Worm (Caenorhabditis elegans) whole organism, late embryonic: ENCODE results near the gene dhcr-7.

Experiments used
- C08G9.2 ChIP-seq: sonication (generic microtip); optimal IDR thresholded peaks from 2 replicates; lab custom pipeline; 2016; ENCODE audit warnings: mild to moderate bottlenecking, missing genetic modification characterization, moderate library complexity, missing compliant biosample characterization
- C38D4.7 ChIP-seq: fragments of 200-800 bp; sonication (Bioruptor generic); optimal IDR thresholded peaks from 2 replicates; lab custom pipeline; 2018; ENCODE audit warnings: mild to moderate bottlenecking, missing genetic modification characterization, moderate library complexity, missing compliant biosample characterization
- F13H6.1 ChIP-seq: sonication (generic microtip); optimal IDR thresholded peaks from 2 replicates; lab custom pipeline; 2016; ENCODE audit warnings: missing genetic modification characterization, missing compliant biosample characterization
- K02D7.2 ChIP-seq: sonication (generic microtip); optimal IDR thresholded peaks from 2 replicates; lab custom pipeline; 2017; ENCODE audit warnings: mild to moderate bottlenecking, missing genetic modification characterization, missing compliant biosample characterization
- ceh-14 ChIP-seq: sonication (generic microtip); optimal IDR thresholded peaks from 2 replicates; lab custom pipeline; 2016; ENCODE audit warnings: missing genotype, missing genetic modification characterization, missing compliant biosample characterization
- ceh-22 ChIP-seq: sonication (generic microtip); optimal IDR thresholded peaks from 2 replicates; lab custom pipeline; 2017; ENCODE audit warnings: missing biosample characterization, missing genetic modification characterization
- ceh-24 ChIP-seq: sonication (generic microtip); optimal IDR thresholded peaks from 2 replicates; lab custom pipeline; 2016; ENCODE audit warnings: mild to moderate bottlenecking, missing genetic modification characterization, missing compliant biosample characterization
- ceh-30 ChIP-seq: fragments of 150-350 bp; optimal IDR thresholded peaks from 2 replicates; lab custom pipeline; 2014; ENCODE audit warnings: missing biosample characterization, missing genetic modification characterization
- ceh-31 ChIP-seq: sonication (generic microtip); optimal IDR thresholded peaks from 2 replicates; lab custom pipeline; 2016; ENCODE audit warnings: missing genetic modification characterization, missing compliant biosample characterization
- ceh-6 ChIP-seq: fragments of 200-800 bp; sonication (Bioruptor generic); optimal IDR thresholded peaks from 2 replicates; lab custom pipeline; 2018; ENCODE audit warnings: mild to moderate bottlenecking, missing genetic modification characterization, missing compliant biosample characterization
- ceh-9 ChIP-seq: sonication (generic microtip); optimal IDR thresholded peaks from 2 replicates; lab custom pipeline; 2016; ENCODE audit warnings: mild to moderate bottlenecking, missing genetic modification characterization, inconsistent platforms, missing compliant biosample characterization
- elt-2 ChIP-seq: sonication (generic microtip); optimal IDR thresholded peaks from 2 replicates; lab custom pipeline; 2016; ENCODE audit warnings: missing genetic modification reagents, missing genetic modification characterization, missing compliant biosample characterization
- ets-4 ChIP-seq: sonication (generic microtip); optimal IDR thresholded peaks from 2 replicates; lab custom pipeline; 2016; ENCODE audit warnings: missing genetic modification characterization, missing compliant biosample characterization
- eyg-1 ChIP-seq: sonication (generic microtip); optimal IDR thresholded peaks from 2 replicates; lab custom pipeline; 2016; ENCODE audit warnings: missing genotype, missing genetic modification characterization, missing compliant biosample characterization
- fax-1 ChIP-seq: sonication (generic microtip); optimal IDR thresholded peaks from 2 replicates; lab custom pipeline; 2016; ENCODE audit warnings: missing genotype, missing genetic modification characterization, missing compliant biosample characterization
- fkh-10 ChIP-seq: fragments of 150-350 bp; optimal IDR thresholded peaks from 2 replicates; lab custom pipeline; 2014; ENCODE audit warnings: missing biosample characterization, missing genetic modification reagents, missing genetic modification characterization
- fkh-6 ChIP-seq: sonication (generic microtip); optimal IDR thresholded peaks from 2 replicates; lab custom pipeline; 2016; ENCODE audit warnings: missing genetic modification characterization, missing compliant biosample characterization
- hlh-15 ChIP-seq: sonication (generic microtip); optimal IDR thresholded peaks from 2 replicates; lab custom pipeline; 2016; ENCODE audit warnings: missing genetic modification characterization, missing compliant biosample characterization
- hlh-6 ChIP-seq: sonication (generic microtip); optimal IDR thresholded peaks from 2 replicates; lab custom pipeline; 2016; ENCODE audit warnings: missing genotype, missing genetic modification characterization, missing compliant biosample characterization
- hlh-8 ChIP-seq: sonication (generic microtip); optimal IDR thresholded peaks from 2 replicates; lab custom pipeline; 2016; ENCODE audit warnings: missing genotype, missing genetic modification characterization, missing compliant biosample characterization
- mec-3 ChIP-seq: sonication (generic microtip); optimal IDR thresholded peaks from 2 replicates; lab custom pipeline; 2016; ENCODE audit warnings: borderline replicate concordance, missing genetic modification characterization, missing compliant biosample characterization
- nhr-11 ChIP-seq: fragments of 150-350 bp; optimal IDR thresholded peaks from 2 replicates; lab custom pipeline; 2014; ENCODE audit warnings: missing biosample characterization, missing genetic modification characterization
- pag-3 ChIP-seq: sonication (generic microtip); optimal IDR thresholded peaks from 2 replicates; lab custom pipeline; 2016; ENCODE audit warnings: missing compliant biosample characterization, missing genetic modification characterization, borderline replicate concordance
- pat-9 ChIP-seq: fragments of 200-800 bp; sonication (Bioruptor generic); optimal IDR thresholded peaks from 2 replicates; lab custom pipeline; 2018; ENCODE audit warnings: mild to moderate bottlenecking, missing genetic modification characterization, moderate library complexity, missing compliant biosample characterization
- pha-2 ChIP-seq: sonication (generic microtip); optimal IDR thresholded peaks from 2 replicates; lab custom pipeline; 2017; ENCODE audit warnings: mild to moderate bottlenecking, missing genetic modification characterization, missing compliant biosample characterization
- pha-4 ChIP-seq: fragments of 150-350 bp; optimal IDR thresholded peaks from 2 replicates; lab custom pipeline; 2018; ENCODE audit warnings: missing biosample characterization, missing genetic modification reagents, missing genetic modification characterization
- pqm-1 ChIP-seq: sonication (generic microtip); optimal IDR thresholded peaks from 2 replicates; lab custom pipeline; 2016; ENCODE audit warnings: missing genetic modification characterization, missing compliant biosample characterization
- ref-2 ChIP-seq: sonication (generic microtip); optimal IDR thresholded peaks from 2 replicates; lab custom pipeline; 2016; ENCODE audit warnings: missing genetic modification characterization, missing compliant biosample characterization
- rnt-1 ChIP-seq: sonication (generic microtip); optimal IDR thresholded peaks from 2 replicates; lab custom pipeline; 2016; ENCODE audit warnings: missing genetic modification characterization, missing compliant biosample characterization
- sdc-2 ChIP-seq: sonication (generic microtip); optimal IDR thresholded peaks from 2 replicates; lab custom pipeline; 2016; ENCODE audit warnings: missing genotype, missing genetic modification characterization, missing compliant biosample characterization
- sox-4 ChIP-seq: sonication (generic microtip); optimal IDR thresholded peaks from 2 replicates; lab custom pipeline; 2017; ENCODE audit warnings: mild to moderate bottlenecking, missing genetic modification characterization, inconsistent platforms, missing compliant biosample characterization
- tbx-7 ChIP-seq: sonication (generic microtip); optimal IDR thresholded peaks from 2 replicates; lab custom pipeline; 2016; ENCODE audit warnings: missing genotype, missing genetic modification characterization, missing compliant biosample characterization
- ttx-3 ChIP-seq: sonication (generic microtip); optimal IDR thresholded peaks from 2 replicates; lab custom pipeline; 2016; ENCODE audit warnings: missing genetic modification reagents, missing genetic modification characterization, missing compliant biosample characterization
- unc-3 ChIP-seq, 2 experiments: fragments of 200-800 bp in 1 of 2; sonication (Bioruptor generic) in 1 of 2; sonication (generic microtip) in 1 of 2; conservative IDR thresholded peaks in 1 of 2; optimal IDR thresholded peaks in 1 of 2; 2 replicates each; pipeline versions ENCODE4 v1.3.6 to Lab custom; 2016 to 2022; ENCODE audit warnings: missing compliant biosample characterization in 2 of 2, missing genetic modification characterization in 2 of 2, missing genetic modification reagents in 1 of 2
- unc-42 ChIP-seq: sonication (generic microtip); optimal IDR thresholded peaks from 2 replicates; lab custom pipeline; 2016; ENCODE audit warnings: missing genotype, missing genetic modification characterization, missing compliant biosample characterization
- unc-55 ChIP-seq: sonication (generic microtip); optimal IDR thresholded peaks from 2 replicates; lab custom pipeline; 2017; ENCODE audit warnings: missing biosample characterization, missing genetic modification reagents, missing genetic modification characterization
- ztf-16 ChIP-seq: sonication (generic microtip); optimal IDR thresholded peaks from 2 replicates; lab custom pipeline; 2017; ENCODE audit warnings: missing genetic modification characterization, missing compliant biosample characterization

The dhcr-7 gene

DNA sequence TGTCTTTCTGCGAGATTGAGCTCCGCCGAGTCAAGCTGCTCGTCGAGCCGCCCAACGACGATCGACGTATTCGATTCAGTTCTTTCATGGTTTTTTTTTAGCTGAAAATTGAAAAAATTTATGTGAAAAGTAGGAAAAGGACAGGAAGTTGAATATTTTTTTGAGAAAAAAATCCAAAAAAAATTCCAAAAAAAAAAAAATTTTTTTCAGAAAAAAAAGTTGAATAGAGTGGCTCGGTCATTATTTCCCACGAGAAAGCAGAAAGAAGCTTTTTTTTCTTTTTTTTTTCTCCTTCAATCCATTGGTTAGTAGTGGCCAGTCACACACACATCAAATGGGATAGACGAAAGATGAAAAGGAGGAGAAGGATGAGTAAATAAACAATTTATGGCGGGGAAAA, at the start of gene dhcr-7:
TSS of gene dhcr-7 (minus strand) at position 101 of the 400 bp plus-strand sequence.
- TF ChIP-seq unc-55 (GFP tag; lab: Kevin White, UChicago) (no peak), pha-4 (tag; lab: Kevin White, UChicago) (no peak), ttx-3 (tag; lab: Kevin White, UChicago) (no peak), hlh-6 (no peak), ceh-14 (no peak), ceh-24 (tag; lab: Kevin White, UChicago) (no peak), unc-3 (GFP tag; conservative IDR thresholded peaks at IDR 0.05; lab: Robert Waterston, UW) (no peak), unc-3 (tag; optimal IDR thresholded peaks at IDR 0.05; lab: Kevin White, UChicago) (no peak), C38D4.7 (GFP tag; lab: Kevin White, UChicago) (no peak), fax-1 (tag; lab: Kevin White, UChicago) (no peak), ceh-30 (tag; lab: Kevin White, UChicago) (no peak), rnt-1 (tag; lab: Kevin White, UChicago) (no peak), F13H6.1 (tag; lab: Kevin White, UChicago) (no peak), pqm-1 (no peak), eyg-1 (no peak), ceh-31 (tag; lab: Kevin White, UChicago) (no peak)

DNA sequence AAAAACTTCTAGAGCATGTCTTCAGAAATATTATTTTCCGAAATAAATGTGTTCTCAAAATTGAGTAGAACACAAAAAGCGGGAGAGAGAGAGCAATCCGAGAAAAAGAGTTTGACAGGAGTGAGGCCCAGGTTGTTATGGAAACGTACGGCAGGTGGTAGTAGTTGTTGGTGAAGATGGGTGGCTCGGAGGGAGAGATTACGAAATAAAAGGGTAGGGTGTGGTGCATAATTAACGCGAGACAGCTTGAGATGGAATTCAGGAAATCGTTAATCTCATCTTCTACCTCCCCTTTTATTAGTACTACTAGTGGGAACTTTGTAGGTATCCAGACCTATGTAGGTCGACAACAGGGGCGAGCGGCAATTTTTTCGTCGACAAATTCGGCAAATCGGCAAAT, 48.9 kb upstream of the dhcr-7 start, which contains the start of gene famh-161:
TSS of gene famh-161 (minus strand) at position 101 of the 400 bp plus-strand sequence.
- TF ChIP-seq ztf-16 (no peak), ceh-31 (tag; lab: Kevin White, UChicago) (no peak), ceh-30 (tag; lab: Kevin White, UChicago) (no peak), fkh-10 (GFP tag; lab: Kevin White, UChicago) (no peak), hlh-15 (tag; lab: Kevin White, UChicago) (no peak), ets-4 (tag; lab: Kevin White, UChicago) (no peak), mec-3 (tag; lab: Kevin White, UChicago) (no peak), elt-2 (no peak), K02D7.2 (tag; lab: Kevin White, UChicago) (no peak), eyg-1 (no peak), fax-1 (tag; lab: Kevin White, UChicago) (no peak), nhr-11 (tag; lab: Kevin White, UChicago) (no peak), pat-9 (tag; lab: Kevin White, UChicago) (no peak), ceh-24 (tag; lab: Kevin White, UChicago) (no peak), pha-2 (tag; lab: Kevin White, UChicago) (no peak)

DNA sequence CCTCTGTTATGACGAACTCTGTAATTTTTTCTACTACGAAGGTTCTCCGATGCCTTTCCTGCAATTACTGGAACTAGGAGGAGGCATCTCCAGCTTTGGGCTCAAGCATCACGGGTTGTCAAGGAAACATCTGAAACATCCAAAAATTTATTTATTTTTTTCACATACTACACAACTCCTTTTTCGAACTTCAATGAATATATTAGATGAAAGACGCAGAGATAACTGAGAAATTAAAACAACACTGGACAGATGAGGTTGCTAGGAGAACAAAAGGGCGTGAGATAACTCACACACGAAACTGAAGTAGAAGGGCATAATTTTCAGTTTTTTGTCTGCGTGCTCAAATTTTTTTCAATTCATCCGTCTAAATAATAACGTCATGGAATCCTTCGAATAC, 42.3 kb upstream of the dhcr-7 start, which contains the start of gene Y38H6C.13:
TSS of gene Y38H6C.13 (plus strand) at position 301 of the 400 bp plus-strand sequence.
- TF ChIP-seq hlh-15 (tag; lab: Kevin White, UChicago) (no peak), unc-42 (no peak), pag-3 (tag; lab: Kevin White, UChicago) (no peak), K02D7.2 (tag; lab: Kevin White, UChicago) (no peak), pha-2 (tag; lab: Kevin White, UChicago) (no peak)
- TF ChIP-seq, all 69 proteins: peak for 0

DNA sequence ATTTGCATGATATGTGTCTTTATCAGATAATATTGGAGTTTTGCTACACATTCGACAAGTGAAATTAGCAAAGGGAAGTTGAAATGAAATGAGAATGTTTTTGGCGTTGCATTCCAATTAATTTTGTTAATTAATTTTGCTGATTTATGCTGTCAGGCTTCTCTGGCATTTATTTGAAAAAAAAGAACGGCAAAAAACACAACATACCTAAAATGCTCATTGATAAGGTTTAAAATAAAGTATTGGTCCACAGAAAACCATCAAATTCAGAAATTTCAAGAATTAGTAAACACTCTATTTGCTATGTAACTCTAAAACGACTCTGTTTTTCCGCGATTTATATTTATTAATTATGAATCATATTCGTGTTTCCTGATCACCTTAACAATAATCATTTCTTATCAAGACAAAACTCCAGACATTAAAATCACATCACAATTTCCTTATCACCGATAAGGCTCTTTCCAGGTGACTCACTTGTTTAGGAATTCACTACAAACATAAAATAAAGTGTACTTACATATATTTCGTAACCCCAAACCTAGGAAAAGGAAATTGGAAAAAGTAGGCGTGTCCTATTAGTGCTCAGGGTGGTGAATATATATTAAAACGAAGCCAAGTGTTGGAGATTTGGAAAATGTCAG, 40.8 kb upstream of the dhcr-7 start, which contains the start of the genes srh-166 and Y38H6C.24:
TSS of gene srh-166 (minus strand) at position 51 of the 644 bp plus-strand sequence.
TSS of gene Y38H6C.24 (plus strand) at position 620 of the 644 bp plus-strand sequence.
- no peak for TF ChIP-seq ceh-6 (GFP tag; lab: Kevin White, UChicago)
- peak; percentile 83 for TF ChIP-seq elt-2

DNA sequence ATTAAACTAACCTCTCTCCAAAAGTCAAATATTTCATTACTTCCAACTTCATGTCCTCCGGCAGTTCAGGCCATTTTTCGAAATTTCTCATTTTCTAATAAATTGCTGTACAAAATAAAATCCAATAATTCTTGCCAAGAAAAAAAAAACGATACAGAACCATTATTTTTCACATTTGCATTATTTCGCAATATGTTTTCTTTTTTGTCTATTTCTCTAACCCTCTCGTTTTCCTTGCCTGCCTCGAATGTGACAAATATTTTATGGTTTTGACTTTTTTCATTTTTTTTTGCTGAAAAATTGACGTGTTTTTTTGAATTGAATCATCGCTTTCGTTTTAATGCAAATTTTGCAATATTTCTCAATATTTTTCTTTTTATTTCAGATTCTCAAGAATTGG, 37.0 kb upstream of the dhcr-7 start, which contains the start of the genes Y38H6C.9 and fbxa-150:
TSS of gene Y38H6C.9 (minus strand) at position 52 of the 400 bp plus-strand sequence.
TSS of gene fbxa-150 (plus strand) at position 380 of the 400 bp plus-strand sequence.
- TF ChIP-seq ceh-22 (tag; lab: Kevin White, UChicago), result no peak
- no peak for TF ChIP-seq sox-4
- no peak for TF ChIP-seq ceh-9 (tag; lab: Kevin White, UChicago)
- no peak for TF ChIP-seq pqm-1
- TF ChIP-seq C08G9.2 (tag; lab: Kevin White, UChicago), result no peak
- TF ChIP-seq tbx-7 (tag; lab: Kevin White, UChicago), result no peak
- TF ChIP-seq fkh-6, result no peak
- no peak for TF ChIP-seq unc-55 (GFP tag; lab: Kevin White, UChicago)
- no peak for TF ChIP-seq ets-4 (tag; lab: Kevin White, UChicago)
- TF ChIP-seq hlh-8 (tag; lab: Kevin White, UChicago), result no peak
- no peak for TF ChIP-seq ref-2 (tag; lab: Kevin White, UChicago)
- no peak for TF ChIP-seq sdc-2 (tag; lab: Kevin White, UChicago)
- no peak for TF ChIP-seq ceh-24 (tag; lab: Kevin White, UChicago)
- no peak for TF ChIP-seq ttx-3 (tag; lab: Kevin White, UChicago)
